Worm (Caenorhabditis elegans): ENCODE measurements around the gene F23B2.10.
"Not testable (repeated sequence)": the region's sequence is repeated elsewhere in the genome, so short reads cannot be mapped to it uniquely, and the experiment has no call there.

ce11 chrIV:9194524-9194923 lies 40.4 kb upstream of the F23B2.10 start, which contains the start of gene C46C2.7:
- TF ChIP-seq nhr-12 (tag; optimal IDR thresholded peaks at IDR 0.05); unc-62 (GFP tag; optimal IDR thresholded peaks at IDR 0.05); unc-39 (tag; optimal IDR thresholded peaks at IDR 0.05); lin-13 (tag; optimal IDR thresholded peaks at IDR 0.05); nhr-28 (tag; optimal IDR thresholded peaks at IDR 0.05); ces-1 (GFP tag; optimal IDR thresholded peaks at IDR 0.05); mep-1 (tag; optimal IDR thresholded peaks at IDR 0.05); lin-32 (GFP tag; optimal IDR thresholded peaks at IDR 0.05); elt-3 (tag; optimal IDR thresholded peaks at IDR 0.05); snpc-4 (tag; optimal IDR thresholded peaks at IDR 0.05); flh-1 (GFP tag; optimal IDR thresholded peaks at IDR 0.05): not testable (repeated sequence)

Data from whole organism, mixed stage, embryonic.